Worm (Caenorhabditis elegans) whole organism, young adult: ENCODE data around the gene T21B4.3.
"Not testable (repeated sequence)": the region's sequence is repeated elsewhere in the genome, so short reads cannot be mapped to it uniquely, and the experiment has no call there.

Source experiments
- B0019.2 ChIP-seq: fragments of 200-800 bp; sonication (Bioruptor generic); conservative IDR thresholded peaks from 2 replicates; pipeline ENCODE4 v1.3.6; 2022; ENCODE audit warnings: missing genetic modification reagents, missing genetic modification characterization, missing compliant biosample characterization
- B0261.1 ChIP-seq: sonication (generic microtip); optimal IDR thresholded peaks from 2 replicates; lab custom pipeline; 2016; ENCODE audit warnings: mild to moderate bottlenecking, missing genetic modification characterization, moderate library complexity, missing compliant biosample characterization
- K11D2.4 ChIP-seq: fragments of 200-800 bp; sonication (Bioruptor generic); IDR thresholded peaks from 2 replicates; pipeline ENCODE4 v1.3.6; 2022; ENCODE audit warnings: missing genetic modification reagents, missing genetic modification characterization, missing compliant biosample characterization
- K12H6.12 ChIP-seq: fragments of 200-800 bp; sonication (Bioruptor generic); optimal IDR thresholded peaks from 2 replicates; lab custom pipeline; 2018; ENCODE audit warnings: mild to moderate bottlenecking, missing genetic modification characterization, missing compliant biosample characterization
- T07F8.4 ChIP-seq: sonication (generic microtip); optimal IDR thresholded peaks from 2 replicates; lab custom pipeline; 2016; ENCODE audit warnings: mild to moderate bottlenecking, missing genetic modification characterization, moderate library complexity, missing compliant biosample characterization
- Y53F4B.3 ChIP-seq: fragments of 200-800 bp; sonication (Bioruptor generic); IDR thresholded peaks from 2 replicates; pipeline ENCODE4 v1.3.6; 2022; ENCODE audit warnings: missing genetic modification reagents, missing genetic modification characterization, missing compliant biosample characterization
- Y56A3A.18 ChIP-seq: fragments of 200-800 bp; sonication (Bioruptor generic); IDR thresholded peaks from 2 replicates; pipeline ENCODE4 v1.3.6; 2022; ENCODE audit warnings: missing genetic modification reagents, missing genetic modification characterization, missing compliant biosample characterization
- Y67H2A.10 ChIP-seq: fragments of 200-800 bp; sonication (Bioruptor generic); conservative IDR thresholded peaks from 2 replicates; pipeline ENCODE4 v1.3.6; 2022; ENCODE audit warnings: missing genetic modification reagents, missing genetic modification characterization, missing compliant biosample characterization
- Y79H2A.3 ChIP-seq: fragments of 200-800 bp; sonication (Bioruptor generic); conservative IDR thresholded peaks from 2 replicates; pipeline ENCODE4 v1.3.6; 2022; ENCODE audit warnings: missing genetic modification reagents, missing genetic modification characterization, missing compliant biosample characterization
- ZK185.1 ChIP-seq: sonication (generic microtip); optimal IDR thresholded peaks from 2 replicates; lab custom pipeline; 2016; ENCODE audit warnings: mild to moderate bottlenecking, missing genetic modification characterization, missing compliant biosample characterization; ENCODE audit not compliant: poor library complexity, severe bottlenecking
- atf-7 ChIP-seq: sonication (generic microtip); optimal IDR thresholded peaks from 2 replicates; lab custom pipeline; 2017; ENCODE audit warnings: mild to moderate bottlenecking, missing genetic modification characterization, missing compliant biosample characterization
- athp-1 ChIP-seq: sonication (generic microtip); optimal IDR thresholded peaks from 2 replicates; lab custom pipeline; 2017; ENCODE audit warnings: mild to moderate bottlenecking, missing genetic modification characterization, missing compliant biosample characterization
- bed-1 ChIP-seq: fragments of 200-800 bp; sonication (Bioruptor generic); IDR thresholded peaks from 2 replicates; pipeline ENCODE4 v1.3.6; 2022; ENCODE audit warnings: missing genetic modification reagents, missing genetic modification characterization, missing compliant biosample characterization
- ceh-100 ChIP-seq: fragments of 200-800 bp; sonication (Bioruptor generic); IDR thresholded peaks from 2 replicates; pipeline ENCODE4 v1.3.6; 2022; ENCODE audit warnings: missing genetic modification reagents, missing genetic modification characterization, missing compliant biosample characterization
- egrh-3 ChIP-seq: fragments of 200-800 bp; sonication (Bioruptor generic); IDR thresholded peaks from 2 replicates; pipeline ENCODE4 v1.3.6; 2022; ENCODE audit warnings: missing genetic modification reagents, missing genetic modification characterization, missing compliant biosample characterization
- ekl-4 ChIP-seq: fragments of 200-800 bp; sonication (Bioruptor generic); IDR thresholded peaks from 2 replicates; pipeline ENCODE4 v1.3.6; 2022; ENCODE audit warnings: missing genetic modification reagents, missing genetic modification characterization, missing compliant biosample characterization
- hrde-1 ChIP-seq: sonication (generic microtip); optimal IDR thresholded peaks from 2 replicates; lab custom pipeline; 2016; ENCODE audit warnings: missing genetic modification characterization, mild to moderate bottlenecking, missing compliant biosample characterization, moderate library complexity, missing genotype, missing genetic modification reagents, borderline replicate concordance
- hsf-1 ChIP-seq: fragments of 200-800 bp; sonication (Bioruptor generic); IDR thresholded peaks from 2 replicates; pipeline ENCODE4 v1.3.6; 2022; ENCODE audit warnings: missing genetic modification reagents, missing genetic modification characterization, missing compliant biosample characterization
- let-526 ChIP-seq: fragments of 200-800 bp; sonication (Bioruptor generic); IDR thresholded peaks from 2 replicates; pipeline ENCODE4 v1.3.6; 2022; ENCODE audit warnings: missing genetic modification reagents, missing genetic modification characterization, missing compliant biosample characterization
- lin-54 ChIP-seq: fragments of 200-800 bp; sonication (Bioruptor generic); optimal IDR thresholded peaks from 2 replicates; lab custom pipeline; 2018; ENCODE audit warnings: mild to moderate bottlenecking, missing genetic modification characterization, missing compliant biosample characterization
- lsy-27 ChIP-seq: sonication (generic microtip); optimal IDR thresholded peaks from 2 replicates; lab custom pipeline; 2017; ENCODE audit warnings: missing genetic modification characterization, mild to moderate bottlenecking, missing compliant biosample characterization, antibody characterized with exemption, missing genotype, borderline replicate concordance; ENCODE audit not compliant: insufficient read depth
- madf-10 ChIP-seq: sonication (generic microtip); optimal IDR thresholded peaks from 2 replicates; lab custom pipeline; 2016; ENCODE audit warnings: mild to moderate bottlenecking, missing genetic modification characterization, missing compliant biosample characterization
- madf-6 ChIP-seq: fragments of 200-800 bp; sonication (Bioruptor generic); IDR thresholded peaks from 2 replicates; pipeline ENCODE4 v1.3.6; 2022; ENCODE audit warnings: missing genetic modification reagents, missing genetic modification characterization, missing compliant biosample characterization
- rcor-1 ChIP-seq: fragments of 200-800 bp; sonication (Bioruptor generic); IDR thresholded peaks from 2 replicates; pipeline ENCODE4 v1.3.6; 2022; ENCODE audit warnings: missing genetic modification reagents, missing genetic modification characterization, missing compliant biosample characterization
- rpc-1 ChIP-seq, 2 experiments: fragments of 150-350 bp in 1 of 2; sonication (generic microtip) in 1 of 2; optimal IDR thresholded peaks; 2 replicates each; lab custom pipeline; 2014 to 2018; ENCODE audit warnings: missing biosample characterization in 1 of 2, missing genetic modification characterization in 1 of 2, missing genetic modification reagents in 1 of 2, missing genotype in 1 of 2
- snpc-1.3 ChIP-seq: sonication (generic microtip); optimal IDR thresholded peaks from 2 replicates; lab custom pipeline; 2017; ENCODE audit warnings: missing genetic modification characterization, mild to moderate bottlenecking, missing compliant biosample characterization, antibody characterized with exemption, moderate library complexity, missing genotype, missing genetic modification reagents; ENCODE audit not compliant: insufficient read depth
- snpc-3.4 ChIP-seq: sonication (generic microtip); optimal IDR thresholded peaks from 2 replicates; lab custom pipeline; 2017; ENCODE audit warnings: missing genetic modification characterization, mild to moderate bottlenecking, missing compliant biosample characterization, antibody characterized with exemption, moderate library complexity, missing genotype, missing genetic modification reagents
- tbp1 ChIP-seq: fragments of 200-800 bp; sonication (Bioruptor generic); optimal IDR thresholded peaks from 2 replicates; lab custom pipeline; 2018; ENCODE audit warnings: mild to moderate bottlenecking, missing genetic modification characterization, missing compliant biosample characterization
- zim-3 ChIP-seq: sonication (generic microtip); optimal IDR thresholded peaks from 2 replicates; lab custom pipeline; 2017; ENCODE audit warnings: mild to moderate bottlenecking, missing genetic modification characterization, moderate library complexity, missing compliant biosample characterization

T21B4.3 gene

ce11 chrII:12541670-12542080 lies 44.8 kb upstream of the T21B4.3 start (continued):
- TF ChIP-seq snpc-3.4 (tag; lab: Kevin White, UChicago), result peak; percentile 67
- peak; percentile 39 for TF ChIP-seq madf-10 (tag; lab: Kevin White, UChicago)
- TF ChIP-seq athp-1 (tag; lab: Kevin White, UChicago), result peak; percentile 27
- peak; percentile 73 for TF ChIP-seq zim-3 (tag; lab: Kevin White, UChicago)
- peak; percentile 69 for TF ChIP-seq T07F8.4 (tag; lab: Kevin White, UChicago)
- peak; percentile 64 for TF ChIP-seq hrde-1
- peak; percentile 41 for TF ChIP-seq lin-54 (GFP tag; lab: Kevin White, UChicago)
- TF ChIP-seq ekl-4 (GFP tag; lab: Robert Waterston, UW), result peak; percentile 17; the same call in 1 of the 2 replicates
- peak; percentile 94 for TF ChIP-seq B0261.1
- peak; percentile 17; the same call in 1 of the 2 replicates for TF ChIP-seq rcor-1
- peak; percentile 66 for TF ChIP-seq atf-7 (tag; lab: Kevin White, UChicago)
- peak; percentile 56; the same call in 1 of the 2 replicates for TF ChIP-seq ceh-100 (GFP tag; lab: Robert Waterston, UW)
- TF ChIP-seq hsf-1 (GFP tag; lab: Robert Waterston, UW), result 0 out of 2 replicates have a peak, but pooled peaks have one; percentile 14
- peak; percentile 63 for TF ChIP-seq madf-6 (GFP tag; lab: Robert Waterston, UW)
- 0 out of 2 replicates have a peak, but pooled peaks have one; percentile 26 for TF ChIP-seq B0019.2 (GFP tag; lab: Robert Waterston, UW)
- TF ChIP-seq let-526 (GFP tag; lab: Robert Waterston, UW), result 0 out of 2 replicates have a peak, but pooled peaks have one; percentile 59
- TF ChIP-seq Y56A3A.18 (GFP tag; lab: Robert Waterston, UW), result 0 out of 2 replicates have a peak, but pooled peaks have one; percentile 81
- peak; percentile 9 for TF ChIP-seq K12H6.12 (tag; lab: Kevin White, UChicago)
- 0 out of 2 replicates have a peak, but pooled peaks have one; percentile 53 for TF ChIP-seq Y79H2A.3
- peak; percentile 49 for TF ChIP-seq snpc-1.3 (tag; lab: Kevin White, UChicago)
- TF ChIP-seq K11D2.4 (GFP tag; lab: Robert Waterston, UW), result 0 out of 2 replicates have a peak, but pooled peaks have one; percentile 11
- TF ChIP-seq egrh-3 (GFP tag; lab: Robert Waterston, UW), result peak; percentile 58
- TF ChIP-seq lsy-27 (tag; lab: Kevin White, UChicago), result peak; percentile 32

ce11 chrII:12539395-12539794 lies 42.5 kb upstream of the T21B4.3 start:
- TF ChIP-seq B0261.1 (peak; percentile 57), tbp1 (peak; percentile 80), lsy-27 (tag; lab: Kevin White, UChicago) (no peak), rpc-1 (optimal IDR thresholded peaks at IDR 0.05; lab: Kevin White, UChicago) (peak; percentile 46), rpc-1 (tag; optimal IDR thresholded peaks at IDR 0.05; lab: Kevin White, UChicago) (peak; percentile 69)

DNA sequence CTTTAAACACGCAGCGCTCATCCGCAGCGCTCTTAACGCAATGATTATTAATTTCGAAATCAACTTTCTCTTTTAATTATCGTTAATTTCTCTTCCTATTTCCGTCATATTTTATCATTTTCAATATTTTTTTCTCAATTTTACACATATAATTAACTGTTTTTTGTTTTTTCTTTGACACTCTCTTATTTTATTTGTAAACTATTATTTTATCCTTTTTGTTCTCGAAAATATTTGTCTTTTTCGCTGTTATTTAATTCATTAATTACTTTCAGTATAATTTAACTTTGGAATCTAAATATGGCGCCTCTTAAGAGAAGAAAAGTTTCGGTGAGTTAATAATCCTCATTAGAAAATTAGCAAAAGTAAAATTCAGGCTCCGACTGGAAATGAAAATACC lies 39.3 kb upstream of the T21B4.3 start, which contains the start of gene F49C5.3:
F49C5.3 (plus strand) TSS at position 301 of the 400 bp plus-strand sequence.
- not testable (repeated sequence) for TF ChIP-seq ZK185.1 (tag; lab: Kevin White, UChicago); Y53F4B.3 (GFP tag; lab: Robert Waterston, UW); Y67H2A.10

DNA sequence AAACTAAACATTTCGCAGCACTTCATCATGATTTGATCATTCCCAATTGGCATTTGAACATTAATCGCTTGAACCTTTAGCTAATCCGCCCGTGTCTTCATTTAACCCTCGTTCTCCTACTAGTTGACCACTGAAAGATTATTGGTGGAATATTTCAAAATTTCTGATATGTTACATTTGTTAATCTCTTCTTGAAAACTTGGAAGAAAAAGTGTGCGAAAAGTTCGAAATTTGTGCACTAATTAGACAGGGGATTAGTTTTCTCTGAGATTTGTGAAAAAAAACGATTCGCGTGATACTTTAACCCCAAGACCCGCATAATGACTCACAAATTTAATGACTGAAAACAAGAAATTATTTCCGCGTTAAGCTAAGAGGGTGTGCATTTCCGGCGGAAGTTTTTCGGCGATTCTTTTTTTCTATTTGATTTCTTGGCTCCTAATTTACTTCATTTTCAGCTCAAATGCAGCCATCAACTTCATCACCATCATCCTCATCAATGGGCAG lies 38.5 kb upstream of the T21B4.3 start, which contains the start of gene nimk-1:
nimk-1 (plus strand) TSS at position 457 of the 507 bp plus-strand sequence.
- TF ChIP-seq zim-3 (tag; lab: Kevin White, UChicago) (no peak), ekl-4 (GFP tag; lab: Robert Waterston, UW) (no peak), bed-1 (no peak)
